Fruit fly (Drosophila melanogaster) whole organism, wandering third instar larva: ENCODE results near the gene Act88F.

Experiments used
- Abd-B ChIP-seq: fragments of >200 bp; optimal IDR thresholded peaks from 2 replicates; lab custom pipeline; 2017; ENCODE audit warnings: missing biosample characterization, missing genetic modification characterization
- CG32264 ChIP-seq: fragments of 200-800 bp; sonication (Bioruptor generic); optimal IDR thresholded peaks from 2 replicates; lab custom pipeline; 2016; ENCODE audit warnings: missing biosample characterization, missing genetic modification characterization
- CG9705 ChIP-seq: fragments of 200-800 bp; sonication (Bioruptor generic); optimal IDR thresholded peaks from 2 replicates; lab custom pipeline; 2018; ENCODE audit warnings: missing biosample characterization, mild to moderate bottlenecking, missing genetic modification characterization
- CrebA ChIP-seq: fragments of 200-800 bp; sonication (Bioruptor generic); optimal IDR thresholded peaks from 2 replicates; lab custom pipeline; 2016; ENCODE audit warnings: missing biosample characterization, mild to moderate bottlenecking, missing genetic modification characterization, borderline replicate concordance
- Dfd ChIP-seq: fragments of >200 bp; optimal IDR thresholded peaks from 2 replicates; lab custom pipeline; 2017; ENCODE audit warnings: missing biosample characterization, missing genetic modification characterization
- Dif ChIP-seq: fragments of 200-275, 200-300 bp; sonication (Bioruptor generic); optimal IDR thresholded peaks from 2 replicates; lab custom pipeline; 2018; ENCODE audit warnings: missing biosample characterization, missing genetic modification characterization; ENCODE audit not compliant: partially characterized antibody
- GATAd ChIP-seq: sonication (Bioruptor generic); optimal IDR thresholded peaks from 2 replicates; lab custom pipeline; 2016; ENCODE audit warnings: missing biosample characterization, missing genetic modification characterization
- HLH106 ChIP-seq: fragments of 200-800 bp; optimal IDR thresholded peaks from 3 replicates; lab custom pipeline; 2019; ENCODE audit warnings: missing biosample characterization, mild to moderate bottlenecking, missing genetic modification characterization, moderate library complexity
- Hnf4 ChIP-seq: fragments of 200-800 bp; sonication (Bioruptor generic); optimal IDR thresholded peaks from 2 replicates; lab custom pipeline; 2016; ENCODE audit warnings: missing biosample characterization, mild to moderate bottlenecking, missing genetic modification characterization
- Hr78 ChIP-seq: fragments of >200 bp; optimal IDR thresholded peaks from 2 replicates; lab custom pipeline; 2017; ENCODE audit warnings: missing biosample characterization, missing genetic modification characterization
- Hr83 ChIP-seq: fragments of 200-300 bp; sonication (Bioruptor generic); optimal IDR thresholded peaks from 2 replicates; lab custom pipeline; 2016; ENCODE audit warnings: missing biosample characterization, mild to moderate bottlenecking, missing genetic modification characterization, moderate library complexity; ENCODE audit not compliant: poor library complexity, severe bottlenecking
- Jra ChIP-seq: sonication (Bioruptor generic); optimal IDR thresholded peaks from 2 replicates; lab custom pipeline; 2016; ENCODE audit warnings: missing biosample characterization, missing genetic modification characterization
- Mio ChIP-seq: sonication (Bioruptor generic); optimal IDR thresholded peaks from 2 replicates; lab custom pipeline; 2016; ENCODE audit warnings: missing biosample characterization, missing genetic modification characterization
- Myc ChIP-seq: fragments of >200 bp; optimal IDR thresholded peaks from 2 replicates; lab custom pipeline; 2017
- N ChIP-seq: fragments of >200 bp; optimal IDR thresholded peaks from 2 replicates; lab custom pipeline; 2018; ENCODE audit warnings: missing biosample characterization, missing external identifiers, missing genetic modification characterization
- OdsH ChIP-seq: fragments of 200-800 bp; sonication (Bioruptor generic); optimal IDR thresholded peaks from 2 replicates; lab custom pipeline; 2016; ENCODE audit warnings: missing biosample characterization, mild to moderate bottlenecking, missing genetic modification characterization
- Rel ChIP-seq, 2 experiments: fragments of 200-800 bp; sonication (Bioruptor generic) in 1 of 2; optimal IDR thresholded peaks; 2 replicates in 1 of 2; 3 replicates in 1 of 2; lab custom pipeline; 2016 to 2019; ENCODE audit warnings: mild to moderate bottlenecking in 2 of 2, missing biosample characterization in 2 of 2, missing genetic modification characterization in 2 of 2, moderate library complexity in 1 of 2
- Sp1 ChIP-seq: fragments of 200-800 bp; sonication (Bioruptor generic); optimal IDR thresholded peaks from 3 replicates; lab custom pipeline; 2019; ENCODE audit warnings: missing biosample characterization, mild to moderate bottlenecking, missing genetic modification characterization, moderate library complexity
- Vsx2 ChIP-seq: fragments of 200-300, 225-300 bp; sonication (Bioruptor generic); optimal IDR thresholded peaks from 2 replicates; lab custom pipeline; 2018; ENCODE audit warnings: missing biosample characterization, missing genetic modification characterization; ENCODE audit not compliant: partially characterized antibody
- br ChIP-seq: fragments of 200-800 bp; sonication (Bioruptor generic); optimal IDR thresholded peaks from 2 replicates; lab custom pipeline; 2016; ENCODE audit warnings: missing biosample characterization, missing genetic modification characterization
- brk ChIP-seq: fragments of 200-800 bp; sonication (Bioruptor generic); optimal IDR thresholded peaks from 2 replicates; lab custom pipeline; 2016; ENCODE audit warnings: missing biosample characterization, mild to moderate bottlenecking, missing genetic modification characterization
- dl ChIP-seq, 2 experiments: fragments of 175-275, 200-275 bp in 1 of 2; fragments of 200-275 bp in 1 of 2; sonication (Bioruptor generic); optimal IDR thresholded peaks; lab custom pipeline; 2018; ENCODE audit warnings: mild to moderate bottlenecking in 2 of 2, missing biosample characterization in 2 of 2, missing genetic modification characterization in 2 of 2, moderate library complexity in 2 of 2; ENCODE audit not compliant: partially characterized antibody in 2 of 2, insufficient read depth in 1 of 2
- dmrt93B ChIP-seq: fragments of 200-800 bp; sonication (Bioruptor generic); optimal IDR thresholded peaks from 2 replicates; lab custom pipeline; 2018; ENCODE audit warnings: missing biosample characterization, mild to moderate bottlenecking, missing genetic modification characterization
- dsf ChIP-seq: sonication (Bioruptor generic); optimal IDR thresholded peaks from 2 replicates; lab custom pipeline; 2016; ENCODE audit warnings: missing biosample characterization, missing genetic modification characterization, borderline replicate concordance
- ey ChIP-seq: fragments of 200-800 bp; sonication (Bioruptor generic); optimal IDR thresholded peaks from 2 replicates; lab custom pipeline; 2016; ENCODE audit warnings: missing biosample characterization, missing genetic modification characterization
- foxo ChIP-seq, 2 experiments: fragments of 200-800 bp; sonication (Bioruptor generic); optimal IDR thresholded peaks; 2 replicates in 1 of 2; 3 replicates in 1 of 2; lab custom pipeline; 2016 to 2017; ENCODE audit warnings: missing biosample characterization in 2 of 2, missing genetic modification characterization in 2 of 2
- fru ChIP-seq: fragments of 200-800 bp; sonication (Bioruptor generic); optimal IDR thresholded peaks from 3 replicates; lab custom pipeline; 2016; ENCODE audit warnings: missing biosample characterization, mild to moderate bottlenecking, missing genetic modification characterization
- h ChIP-seq: fragments of 200-800 bp; sonication (Bioruptor generic); optimal IDR thresholded peaks from 3 replicates; lab custom pipeline; 2016; ENCODE audit warnings: missing biosample characterization, mild to moderate bottlenecking, missing genetic modification characterization
- jim ChIP-seq: fragments of 175-275, 200-325 bp; sonication (Bioruptor generic); optimal IDR thresholded peaks from 2 replicates; lab custom pipeline; 2016; ENCODE audit warnings: missing biosample characterization, mild to moderate bottlenecking, missing genetic modification characterization
- lola ChIP-seq: fragments of >200 bp; optimal IDR thresholded peaks from 2 replicates; lab custom pipeline; 2017; ENCODE audit warnings: missing biosample characterization, missing genetic modification characterization
- pan ChIP-seq: fragments of >200 bp; optimal IDR thresholded peaks from 2 replicates; lab custom pipeline; 2017
- psq ChIP-seq: fragments of 200-800 bp; sonication (Bioruptor generic); optimal IDR thresholded peaks from 3 replicates; lab custom pipeline; 2017; ENCODE audit warnings: missing biosample characterization, mild to moderate bottlenecking, missing genetic modification characterization, moderate library complexity
- rgr ChIP-seq: fragments of 200-800 bp; sonication (Bioruptor generic); optimal IDR thresholded peaks from 3 replicates; lab custom pipeline; 2016; ENCODE audit warnings: missing biosample characterization, mild to moderate bottlenecking, missing genetic modification characterization
- sage ChIP-seq: fragments of 200-800 bp; sonication (Bioruptor generic); optimal IDR thresholded peaks from 2 replicates; lab custom pipeline; 2016; ENCODE audit warnings: missing biosample characterization, mild to moderate bottlenecking, missing genetic modification characterization
- sv ChIP-seq: fragments of 200-800 bp; sonication (Bioruptor generic); optimal IDR thresholded peaks from 3 replicates; lab custom pipeline; 2016; ENCODE audit warnings: missing biosample characterization, missing genetic modification characterization
- tai ChIP-seq: sonication (Bioruptor generic); optimal IDR thresholded peaks from 2 replicates; lab custom pipeline; 2016; ENCODE audit warnings: missing biosample characterization, missing genetic modification characterization
- usp ChIP-seq: fragments of >200 bp; optimal IDR thresholded peaks from 2 replicates; lab custom pipeline; 2017; ENCODE audit warnings: missing biosample characterization, missing genetic modification characterization
- woc ChIP-seq: sonication (Bioruptor generic); optimal IDR thresholded peaks from 2 replicates; lab custom pipeline; 2016; ENCODE audit warnings: missing biosample characterization, mild to moderate bottlenecking, missing genetic modification characterization

Act88F gene

dm6 chr3R:15408131-15408731 lies 31.5 kb upstream of the Act88F start, which contains the start of gene Atx2 (continued):
- peak; percentile 2 for TF ChIP-seq rgr (GFP tag; lab: Kevin White, UChicago)
- TF ChIP-seq Rel (GFP tag; optimal IDR thresholded peaks at IDR 0.05; lab: Kevin White, UChicago), result no peak
- no peak for TF ChIP-seq Rel (tag; optimal IDR thresholded peaks at IDR 0.05; lab: Kevin White, UChicago)
- no peak for TF ChIP-seq CG32264 (GFP tag; lab: Kevin White, UChicago)
- no peak for TF ChIP-seq Abd-B (GFP tag; lab: Kevin White, UChicago)
- peak; percentile 41 for TF ChIP-seq fru (GFP tag; lab: Kevin White, UChicago)
- TF ChIP-seq Hr78 (GFP tag; lab: Kevin White, UChicago), result no peak
- peak; percentile 59 for TF ChIP-seq Hnf4
- peak; percentile 64 for TF ChIP-seq h
- peak; percentile 53 for TF ChIP-seq psq (GFP tag; lab: Kevin White, UChicago)
- no peak for TF ChIP-seq CG9705

- TF ChIP-seq sage (GFP tag; lab: Kevin White, UChicago), result no peak
- peak; percentile 34 for TF ChIP-seq Hr83
- no peak for TF ChIP-seq lola
- TF ChIP-seq OdsH, result no peak
- peak; percentile 10 for TF ChIP-seq Jra (GFP tag; lab: Kevin White, UChicago)
- no peak for TF ChIP-seq Mio
- no peak for TF ChIP-seq Dif (GFP tag; lab: Kevin White, UChicago)
- no peak for TF ChIP-seq Dfd
- no peak for TF ChIP-seq tai (GFP tag; lab: Kevin White, UChicago)
- TF ChIP-seq N, result no peak
- no peak for TF ChIP-seq rgr (GFP tag; lab: Kevin White, UChicago)
- peak in 1 of 2 experiments; percentile 29 for TF ChIP-seq foxo (GFP tag; optimal IDR thresholded peaks at IDR 0.05; lab: Kevin White, UChicago)
- no peak for TF ChIP-seq jim (GFP tag; lab: Kevin White, UChicago)
- no peak for TF ChIP-seq Rel (GFP tag; optimal IDR thresholded peaks at IDR 0.05; lab: Kevin White, UChicago)
- TF ChIP-seq Rel (tag; optimal IDR thresholded peaks at IDR 0.05; lab: Kevin White, UChicago), result no peak
- peak; percentile 1 for TF ChIP-seq brk (GFP tag; lab: Kevin White, UChicago)
- TF ChIP-seq usp (GFP tag; lab: Kevin White, UChicago), result no peak
- no peak for TF ChIP-seq Hr78 (GFP tag; lab: Kevin White, UChicago)
- no peak for TF ChIP-seq Sp1 (GFP tag; lab: Kevin White, UChicago)
- TF ChIP-seq Hnf4, result no peak
- TF ChIP-seq br (GFP tag; lab: Kevin White, UChicago), result no peak
- no peak for TF ChIP-seq dl (GFP tag; optimal IDR thresholded peaks at IDR 0.05; lab: Kevin White, UChicago; ENCODE audit: insufficient read depth in 1 of 2, partially characterized antibody in 2 of 2)
- no peak for TF ChIP-seq GATAd
- no peak for TF ChIP-seq Vsx2
- TF ChIP-seq Myc, result no peak
- no peak for TF ChIP-seq pan (lab: Kevin White, UChicago)
- TF ChIP-seq h, result peak; percentile 34
- TF ChIP-seq ey (GFP tag; lab: Kevin White, UChicago), result peak; percentile 16
- TF ChIP-seq psq (GFP tag; lab: Kevin White, UChicago), result no peak
- TF ChIP-seq dsf (GFP tag; lab: Kevin White, UChicago), result no peak
- no peak for TF ChIP-seq woc (GFP tag; lab: Kevin White, UChicago)
- TF ChIP-seq sv (GFP tag; lab: Kevin White, UChicago), result no peak
- no peak for TF ChIP-seq Abd-B (GFP tag; lab: Kevin White, UChicago)
- TF ChIP-seq fru (GFP tag; lab: Kevin White, UChicago), result peak; percentile 27
- TF ChIP-seq CG32264 (GFP tag; lab: Kevin White, UChicago), result no peak
- no peak for TF ChIP-seq CrebA (GFP tag; lab: Kevin White, UChicago)
- TF ChIP-seq HLH106 (tag; lab: Kevin White, UChicago), result peak; percentile 1
- TF ChIP-seq dmrt93B, result no peak
- TF ChIP-seq CG9705, result no peak
Observed at dm6 chr3R:15409110-15409771, 30.5 kb upstream of the Act88F start.
